Worm (Caenorhabditis elegans): ENCODE results near the gene F46B3.16.

DNA sequence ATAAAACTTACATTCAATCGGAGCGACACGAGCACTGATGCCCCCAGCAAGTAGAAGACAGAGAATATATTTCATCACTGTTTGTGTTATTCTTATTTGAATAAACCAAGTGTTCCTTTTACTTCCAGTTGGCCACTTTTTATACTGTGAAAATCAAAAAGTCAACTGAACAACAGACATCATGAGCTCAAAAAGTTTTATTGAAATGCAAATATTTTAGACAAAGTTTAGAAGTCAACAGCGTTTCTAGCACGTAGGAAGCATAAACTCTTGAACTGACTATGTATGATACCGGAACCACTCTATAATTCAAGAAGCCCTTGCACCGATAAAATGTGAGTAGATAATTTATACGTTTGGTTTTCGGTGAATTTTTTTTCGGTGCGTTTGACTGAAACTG lies 3.2 kb upstream of the F46B3.16 start, which contains the start of gene F46B3.14:
- no peak for TF ChIP-seq Y105C5A.15 (GFP tag; IDR thresholded peaks at IDR 0.05)
- no peak for TF ChIP-seq lin-39 (tag; optimal IDR thresholded peaks at IDR 0.05)
- no peak for TF ChIP-seq ceh-28 (tag; optimal IDR thresholded peaks at IDR 0.05)
- TF ChIP-seq hlh-11 (tag; optimal IDR thresholded peaks at IDR 0.05) = no peak
- TF ChIP-seq unc-39 (tag; optimal IDR thresholded peaks at IDR 0.05) = no peak
- no peak for TF ChIP-seq mdl-1 (tag; optimal IDR thresholded peaks at IDR 0.05)
- TF ChIP-seq ceh-82 (tag; optimal IDR thresholded peaks at IDR 0.05) = no peak
- no peak for TF ChIP-seq dve-1 (tag; optimal IDR thresholded peaks at IDR 0.05; ENCODE audit: insufficient read depth)
- TF ChIP-seq ama-1 (optimal IDR thresholded peaks at IDR 0.05) = no peak
- no peak for TF ChIP-seq jun-1 (tag; optimal IDR thresholded peaks at IDR 0.05)
- no peak for TF ChIP-seq egl-27 (tag; optimal IDR thresholded peaks at IDR 0.05)
- TF ChIP-seq dpl-1 (GFP tag; optimal IDR thresholded peaks at IDR 0.05) = no peak
- TF ChIP-seq daf-12 (tag; optimal IDR thresholded peaks at IDR 0.05) = no peak
- TF ChIP-seq mxl-2 (GFP tag; conservative IDR thresholded peaks at IDR 0.05) = no peak
